Fruit fly (Drosophila melanogaster) whole organism, pupa: ENCODE results near the gene CG31636.

ENCODE experiments used
- CG10348 ChIP-seq: fragments of 200-800 bp; sonication (Bioruptor generic); IDR thresholded peaks from 2 replicates; pipeline ENCODE4 v1.3.6; 2022; ENCODE audit warnings: missing biosample characterization, missing genetic modification characterization
- CG12605 ChIP-seq: fragments of 200-800 bp; sonication (Bioruptor generic); IDR thresholded peaks from 2 replicates; pipeline ENCODE4 v1.3.6; 2022; ENCODE audit warnings: missing biosample characterization, missing genetic modification characterization
- CG13204 ChIP-seq: fragments of 200-800 bp; sonication (Bioruptor generic); optimal IDR thresholded peaks from 2 replicates; lab custom pipeline; 2018; ENCODE audit warnings: missing biosample characterization, mild to moderate bottlenecking, missing genetic modification characterization, moderate library complexity
- CG14655 ChIP-seq: fragments of 200-800 bp; sonication (Bioruptor generic); optimal IDR thresholded peaks from 3 replicates; lab custom pipeline; 2017; ENCODE audit warnings: mild to moderate bottlenecking, missing biosample characterization, missing genetic modification reagents, missing genetic modification characterization
- CG15710 ChIP-seq: fragments of 200-800 bp; sonication (Bioruptor generic); optimal IDR thresholded peaks from 2 replicates; lab custom pipeline; 2018; ENCODE audit warnings: missing biosample characterization, mild to moderate bottlenecking, missing genetic modification characterization, moderate library complexity
- CG17806 ChIP-seq: fragments of 200-800 bp; sonication (Bioruptor generic); optimal IDR thresholded peaks from 2 replicates; lab custom pipeline; 2018; ENCODE audit warnings: missing biosample characterization, mild to moderate bottlenecking, missing genetic modification characterization, moderate library complexity
- CG32121 ChIP-seq: fragments of 200-800 bp; sonication (Bioruptor generic); IDR thresholded peaks from 2 replicates; pipeline ENCODE4 v1.3.6; 2022; ENCODE audit warnings: missing biosample characterization, missing genetic modification characterization
- CG34367 ChIP-seq: fragments of 200-800 bp; sonication (Bioruptor generic); optimal IDR thresholded peaks from 2 replicates; lab custom pipeline; 2018; ENCODE audit warnings: missing biosample characterization, mild to moderate bottlenecking, missing genetic modification characterization
- CG4496 ChIP-seq: fragments of 200-800 bp; sonication (Bioruptor generic); IDR thresholded peaks from 3 replicates; pipeline ENCODE4 v1.3.6; 2022; ENCODE audit warnings: missing biosample characterization, missing genetic modification characterization
- CG8159 ChIP-seq: fragments of 200-800 bp; sonication (Bioruptor generic); optimal IDR thresholded peaks from 3 replicates; lab custom pipeline; 2018; ENCODE audit warnings: missing biosample characterization, mild to moderate bottlenecking, missing genetic modification characterization, moderate library complexity
- CG8301 ChIP-seq: fragments of 200-800 bp; sonication (Bioruptor generic); optimal IDR thresholded peaks from 2 replicates; lab custom pipeline; 2018; ENCODE audit warnings: missing biosample characterization, mild to moderate bottlenecking, missing genetic modification characterization
- CG9948 ChIP-seq: fragments of 200-800 bp; sonication (Bioruptor generic); optimal IDR thresholded peaks from 2 replicates; lab custom pipeline; 2018; ENCODE audit warnings: missing biosample characterization, mild to moderate bottlenecking, missing genetic modification characterization, moderate library complexity
- D1 ChIP-seq: fragments of 200-800 bp; sonication (Bioruptor generic); optimal IDR thresholded peaks from 2 replicates; lab custom pipeline; 2018; ENCODE audit warnings: missing biosample characterization, mild to moderate bottlenecking, missing genetic modification characterization, moderate library complexity
- EcR ChIP-seq: fragments of 200-800 bp; sonication (Bioruptor generic); optimal IDR thresholded peaks from 3 replicates; lab custom pipeline; 2019; ENCODE audit warnings: missing biosample characterization, missing genetic modification characterization, mild to moderate bottlenecking, moderate library complexity, missing genetic modification reagents
- Ets98B ChIP-seq: fragments of 200-800 bp; sonication (Bioruptor generic); IDR thresholded peaks from 2 replicates; pipeline ENCODE4 v1.3.6; 2022; ENCODE audit warnings: missing biosample characterization, missing genetic modification characterization
- Pif1A ChIP-seq: fragments of 200-800 bp; sonication (Bioruptor generic); optimal IDR thresholded peaks from 3 replicates; lab custom pipeline; 2016; ENCODE audit warnings: missing biosample characterization, missing genetic modification characterization
- Pif1B ChIP-seq: fragments of 200-800 bp; sonication (Bioruptor generic); optimal IDR thresholded peaks from 3 replicates; lab custom pipeline; 2016; ENCODE audit warnings: missing biosample characterization, missing genetic modification characterization
- Snoo ChIP-seq: fragments of 200-800 bp; sonication (Bioruptor generic); optimal IDR thresholded peaks from 3 replicates; lab custom pipeline; 2017; ENCODE audit warnings: missing biosample characterization, mild to moderate bottlenecking, missing genetic modification characterization, inconsistent platforms
- fd96Ca ChIP-seq: fragments of 200-800 bp; sonication (Bioruptor generic); IDR thresholded peaks from 3 replicates; pipeline ENCODE4 v1.3.6; 2022; ENCODE audit warnings: missing biosample characterization, missing genetic modification characterization
- gl ChIP-seq: fragments of 200-800 bp; sonication (Bioruptor generic); optimal IDR thresholded peaks from 2 replicates; lab custom pipeline; 2018; ENCODE audit warnings: missing biosample characterization, mild to moderate bottlenecking, missing genetic modification characterization
- rn ChIP-seq: fragments of 200-800 bp; sonication (Bioruptor generic); IDR thresholded peaks from 2 replicates; pipeline ENCODE4 v1.3.6; 2022; ENCODE audit warnings: missing biosample characterization, missing genetic modification characterization

Gene CG31636

DNA sequence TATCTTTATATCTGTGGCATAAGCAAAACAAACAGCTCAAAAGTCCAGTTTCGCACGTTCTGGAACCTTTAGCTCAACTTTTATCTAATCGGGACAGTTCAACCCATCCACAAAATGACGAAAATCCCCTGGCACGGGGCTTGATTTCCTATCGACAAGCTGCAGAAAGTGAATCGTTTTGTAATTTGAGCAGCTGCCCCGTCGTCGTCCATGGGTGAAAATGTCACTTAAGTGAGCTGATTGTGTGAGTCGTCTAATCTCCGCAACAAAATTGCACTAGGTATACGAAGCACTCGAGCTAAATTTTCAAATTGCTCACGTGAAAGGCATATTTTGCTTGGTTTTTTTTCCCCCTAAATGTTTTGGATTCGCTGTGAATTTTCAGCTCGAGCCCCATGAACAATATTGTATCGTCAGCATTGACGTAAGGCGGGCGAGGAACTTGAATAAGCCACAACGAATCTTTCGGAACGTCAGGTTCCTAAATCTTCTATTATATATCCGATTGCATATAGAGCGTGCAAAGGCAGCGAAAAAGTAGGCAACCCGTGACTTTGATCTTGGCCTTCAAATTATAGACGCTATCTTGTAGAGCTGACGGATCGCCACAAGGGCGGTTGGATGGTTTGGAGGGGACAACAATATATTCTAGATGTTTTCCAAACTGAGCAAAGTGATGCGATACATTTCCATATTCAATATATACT, 43.6 kb downstream of the CG31636 start:
- TF ChIP-seq CG9948 (no peak), CG8159 (tag; lab: Kevin White, UChicago) (no peak), Pif1B (GFP tag; lab: Kevin White, UChicago) (no peak), Pif1A (GFP tag; lab: Kevin White, UChicago) (no peak), CG14655 (GFP tag; lab: Kevin White, UChicago) (no peak), EcR (no peak), CG32121 (GFP tag; lab: Robert Waterston, UW) (no peak), CG4496 (GFP tag; lab: Robert Waterston, UW) (no peak), CG13204 (GFP tag; lab: Kevin White, UChicago) (no peak), CG10348 (no peak), Ets98B (GFP tag; lab: Robert Waterston, UW) (no peak), CG15710 (tag; lab: Kevin White, UChicago) (no peak), CG8301 (no peak), Snoo (tag; lab: Kevin White, UChicago) (no peak), CG34367 (tag; lab: Kevin White, UChicago) (no peak), rn (GFP tag; lab: Robert Waterston, UW) (no peak), fd96Ca (GFP tag; lab: Robert Waterston, UW) (no peak), gl (no peak)

DNA sequence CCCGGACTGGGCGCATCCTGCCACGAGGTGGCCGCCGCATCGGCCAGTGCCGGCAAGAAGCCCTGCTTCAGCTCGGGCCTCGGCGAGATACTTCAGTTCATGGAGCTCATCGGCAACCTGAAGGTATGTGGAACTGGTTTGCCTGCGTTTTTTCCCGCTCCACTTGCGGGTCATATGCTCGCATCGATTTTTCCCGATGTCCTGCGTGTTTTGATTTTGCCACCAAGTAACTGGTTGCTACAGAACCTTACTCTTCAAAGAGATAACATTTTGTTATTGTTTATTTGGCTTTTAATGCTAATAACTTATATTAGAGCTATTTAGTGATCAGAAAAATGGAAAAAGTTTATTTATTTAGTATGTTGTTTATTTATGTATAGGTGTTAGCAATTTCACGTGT, 44.8 kb downstream of the CG31636 start:
- no peak for TF ChIP-seq fd96Ca (GFP tag; lab: Robert Waterston, UW)
- no peak for TF ChIP-seq CG34367 (tag; lab: Kevin White, UChicago)
- no peak for TF ChIP-seq CG12605 (GFP tag; lab: Robert Waterston, UW)
- TF ChIP-seq Pif1A (GFP tag; lab: Kevin White, UChicago), result no peak
- no peak for TF ChIP-seq CG32121 (GFP tag; lab: Robert Waterston, UW)
- no peak for TF ChIP-seq CG4496 (GFP tag; lab: Robert Waterston, UW)
- TF ChIP-seq Snoo (tag; lab: Kevin White, UChicago), result no peak

DNA sequence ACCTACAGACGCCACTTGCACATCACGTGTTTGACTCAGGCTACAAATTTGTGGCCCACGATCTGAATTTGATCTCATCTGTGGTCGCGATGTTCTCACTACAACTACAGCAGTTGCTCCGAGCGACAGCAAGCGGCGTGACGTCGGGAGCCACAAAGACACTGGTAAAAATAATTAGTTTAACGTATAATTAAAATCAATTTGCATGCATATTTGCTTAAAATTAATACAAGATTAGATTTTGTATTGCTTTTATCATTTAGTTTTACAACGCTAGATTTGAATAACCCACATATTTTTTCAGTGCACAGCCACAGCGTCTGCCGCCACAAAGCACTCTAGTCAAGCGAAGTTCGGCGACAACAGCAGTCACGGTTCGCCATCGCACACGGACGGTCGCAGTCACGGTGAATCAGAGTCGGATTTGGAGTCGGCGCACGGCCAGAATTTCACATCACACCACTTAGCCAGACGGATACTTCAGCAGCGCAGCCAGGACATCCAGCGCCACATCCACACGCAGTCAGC, 45.4 kb downstream of the CG31636 start:
- TF ChIP-seq CG14655 (GFP tag; lab: Kevin White, UChicago) (peak; percentile 100), CG15710 (tag; lab: Kevin White, UChicago) (peak; percentile 100), fd96Ca (GFP tag; lab: Robert Waterston, UW) (peak; percentile 100), Pif1B (GFP tag; lab: Kevin White, UChicago) (peak; percentile 100), Ets98B (GFP tag; lab: Robert Waterston, UW) (peak; percentile 100), rn (GFP tag; lab: Robert Waterston, UW) (peak; percentile 100), CG13204 (GFP tag; lab: Kevin White, UChicago) (peak; percentile 100), CG32121 (GFP tag; lab: Robert Waterston, UW) (peak; percentile 100), D1 (peak; percentile 100), Pif1A (GFP tag; lab: Kevin White, UChicago) (peak; percentile 100), CG4496 (GFP tag; lab: Robert Waterston, UW) (peak; percentile 100), CG12605 (GFP tag; lab: Robert Waterston, UW) (peak; percentile 100), CG34367 (tag; lab: Kevin White, UChicago) (peak; percentile 100), CG8159 (tag; lab: Kevin White, UChicago) (peak; percentile 100), CG17806 (tag; lab: Kevin White, UChicago) (peak; percentile 100), CG9948 (peak; percentile 100), EcR (peak; percentile 87), CG8301 (peak; percentile 100), CG10348 (peak; percentile 100), Snoo (tag; lab: Kevin White, UChicago) (peak; percentile 100), gl (peak; percentile 100)
- TF ChIP-seq, all 21 proteins: peak for 21

DNA sequence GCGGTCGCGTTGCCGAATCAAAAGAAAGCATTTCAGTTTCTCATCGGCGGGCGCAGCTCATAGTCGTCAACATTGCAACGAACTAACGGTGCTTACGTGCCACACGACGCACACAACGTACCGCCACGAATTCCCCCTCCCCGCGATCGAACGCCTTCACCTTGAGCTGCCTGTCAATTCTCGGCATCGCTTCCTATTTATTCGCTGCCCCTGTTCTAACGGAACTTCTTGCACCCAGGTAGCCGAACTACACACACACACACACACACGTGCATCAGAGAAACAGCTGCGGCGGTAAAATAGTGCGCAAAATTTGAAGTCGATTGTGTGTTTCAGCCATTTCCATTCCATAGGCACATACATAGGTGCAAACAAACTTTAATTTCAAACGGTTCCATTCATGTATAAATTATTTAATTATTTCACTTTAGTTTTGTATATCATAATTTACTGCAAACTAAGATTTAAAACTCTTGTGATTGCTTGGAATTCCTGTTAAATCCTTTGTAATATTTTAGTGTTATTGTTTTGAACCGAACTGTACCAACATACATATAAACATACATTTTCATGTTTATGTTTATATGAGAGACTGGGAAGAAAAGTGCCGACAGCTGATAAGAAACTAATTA, 46.5 kb downstream of the CG31636 start:
- 0 out of 3 replicates have a peak, but pooled peaks have one; percentile 12 for TF ChIP-seq fd96Ca (GFP tag; lab: Robert Waterston, UW)
- no peak for TF ChIP-seq CG9948
- no peak for TF ChIP-seq CG12605 (GFP tag; lab: Robert Waterston, UW)
- TF ChIP-seq D1, result no peak
- no peak for TF ChIP-seq CG34367 (tag; lab: Kevin White, UChicago)
- TF ChIP-seq CG8301, result peak; percentile 13
- TF ChIP-seq CG14655 (GFP tag; lab: Kevin White, UChicago), result peak; percentile 12
- no peak for TF ChIP-seq CG13204 (GFP tag; lab: Kevin White, UChicago)
- no peak for TF ChIP-seq CG8159 (tag; lab: Kevin White, UChicago)
- TF ChIP-seq CG32121 (GFP tag; lab: Robert Waterston, UW), result no peak
- TF ChIP-seq rn (GFP tag; lab: Robert Waterston, UW), result no peak
- no peak for TF ChIP-seq Ets98B (GFP tag; lab: Robert Waterston, UW)
- no peak for TF ChIP-seq CG17806 (tag; lab: Kevin White, UChicago)
- TF ChIP-seq CG15710 (tag; lab: Kevin White, UChicago), result no peak
- no peak for TF ChIP-seq Pif1B (GFP tag; lab: Kevin White, UChicago)
- TF ChIP-seq EcR, result no peak
- no peak for TF ChIP-seq CG10348
- no peak for TF ChIP-seq CG4496 (GFP tag; lab: Robert Waterston, UW)
- no peak for TF ChIP-seq gl
- TF ChIP-seq Snoo (tag; lab: Kevin White, UChicago), result no peak
- TF ChIP-seq Pif1A (GFP tag; lab: Kevin White, UChicago), result no peak
